Fruit fly (Drosophila melanogaster) S2 (cell line): ENCODE results near the gene CG43924.
"Not testable (repeated sequence)": the region's sequence is repeated elsewhere in the genome, so short reads cannot be mapped to it uniquely, and the experiment has no call there.

Experiments
- CG8478 ChIP-seq: fragments of >200 bp; optimal IDR thresholded peaks from 2 replicates; lab custom pipeline; 2018
- CTCF ChIP-seq, 2 experiments: fragments of >200 bp; optimal IDR thresholded peaks; 2 replicates each; lab custom pipeline; 2018

DNA sequence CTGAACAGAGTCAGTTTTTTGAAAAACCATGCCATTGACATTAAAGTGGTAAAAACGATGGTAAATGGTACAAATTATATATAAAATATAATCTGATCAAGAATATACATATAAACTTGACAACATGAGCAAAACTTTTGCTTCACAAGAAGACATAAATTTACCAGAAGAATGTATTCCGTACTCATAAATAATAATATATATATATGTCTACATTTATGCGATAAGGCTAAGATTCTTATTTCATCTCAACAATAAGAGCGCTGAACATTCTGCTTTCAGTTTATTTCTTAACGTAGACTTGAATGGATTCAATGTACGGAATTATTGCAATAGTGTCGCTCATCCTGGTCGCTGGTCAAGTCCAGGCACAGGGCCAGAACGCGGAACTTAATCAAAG lies 50.2 kb downstream of the CG43924 start, which contains the start of gene CG18477:
- TF ChIP-seq CG8478 (lab: Kevin White, UChicago); CTCF (optimal IDR thresholded peaks at IDR 0.05; lab: Kevin White, UChicago): not testable (repeated sequence)
